Fruit fly (Drosophila melanogaster) whole organism, prepupa: ENCODE measurements around the gene CG7275.

Experiments used
- Blimp-1 ChIP-seq: fragments of 200-800 bp; sonication (Bioruptor generic); optimal IDR thresholded peaks from 3 replicates; lab custom pipeline; 2017; ENCODE audit warnings: missing biosample characterization, missing genetic modification characterization, mild to moderate bottlenecking, moderate library complexity, missing genetic modification reagents
- CG10669 ChIP-seq: fragments of 200-800 bp; sonication (Bioruptor generic); optimal IDR thresholded peaks from 3 replicates; lab custom pipeline; 2018; ENCODE audit warnings: missing biosample characterization, mild to moderate bottlenecking, missing genetic modification characterization, moderate library complexity
- CG11902 ChIP-seq: fragments of 200-800 bp; sonication (Bioruptor generic); optimal IDR thresholded peaks from 3 replicates; lab custom pipeline; 2016; ENCODE audit warnings: missing biosample characterization, missing genetic modification characterization
- CG1621 ChIP-seq: fragments of 200-800 bp; sonication (Bioruptor generic); optimal IDR thresholded peaks from 3 replicates; lab custom pipeline; 2018; ENCODE audit warnings: missing biosample characterization, mild to moderate bottlenecking, missing genetic modification characterization
- CG31627 ChIP-seq: fragments of 200-800 bp; sonication (Bioruptor generic); optimal IDR thresholded peaks from 3 replicates; lab custom pipeline; 2016; ENCODE audit warnings: missing biosample characterization, missing genetic modification characterization
- CG32006 ChIP-seq: fragments of 200-800 bp; sonication (Bioruptor generic); optimal IDR thresholded peaks from 3 replicates; lab custom pipeline; 2017; ENCODE audit warnings: missing biosample characterization, mild to moderate bottlenecking, missing genetic modification characterization
- CG3919 ChIP-seq: fragments of 200-800 bp; sonication (Bioruptor generic); optimal IDR thresholded peaks from 3 replicates; lab custom pipeline; 2016; ENCODE audit warnings: missing biosample characterization, missing genetic modification characterization
- CG4318 ChIP-seq: fragments of 200-800 bp; sonication (Bioruptor generic); optimal IDR thresholded peaks from 3 replicates; lab custom pipeline; 2017; ENCODE audit warnings: missing biosample characterization, mild to moderate bottlenecking, missing genetic modification characterization
- CG6163 ChIP-seq: fragments of 200-800 bp; sonication (Bioruptor generic); IDR thresholded peaks from 3 replicates; pipeline ENCODE4 v1.3.6; 2022; ENCODE audit warnings: missing biosample characterization, missing genetic modification characterization
- CG6276 ChIP-seq: fragments of 200-800 bp; sonication (Bioruptor generic); optimal IDR thresholded peaks from 2 replicates; lab custom pipeline; 2017; ENCODE audit warnings: missing biosample characterization, mild to moderate bottlenecking, missing genetic modification characterization
- CG6808 ChIP-seq: fragments of 200-800 bp; sonication (Bioruptor generic); optimal IDR thresholded peaks from 3 replicates; lab custom pipeline; 2017; ENCODE audit warnings: missing biosample characterization, missing genetic modification characterization, mild to moderate bottlenecking, moderate library complexity, missing genetic modification reagents
- CG7368 ChIP-seq: fragments of 200-800 bp; sonication (Bioruptor generic); optimal IDR thresholded peaks from 3 replicates; lab custom pipeline; 2016; ENCODE audit warnings: missing biosample characterization, missing genetic modification characterization
- CG8119 ChIP-seq: fragments of 200-800 bp; sonication (Bioruptor generic); IDR thresholded peaks from 3 replicates; pipeline ENCODE4 v1.3.6; 2022; ENCODE audit warnings: missing biosample characterization, missing genetic modification characterization
- CG8319 ChIP-seq: fragments of 200-800 bp; sonication (Bioruptor generic); optimal IDR thresholded peaks from 3 replicates; lab custom pipeline; 2016; ENCODE audit warnings: missing biosample characterization, missing genetic modification characterization
- CG8632 ChIP-seq: fragments of 200-800 bp; sonication (Bioruptor generic); optimal IDR thresholded peaks from 3 replicates; lab custom pipeline; 2016; ENCODE audit warnings: missing biosample characterization, missing genetic modification characterization
- Eip78C ChIP-seq: fragments of 200-800 bp; sonication (Bioruptor generic); peaks from one replicate; lab custom pipeline; 2016; ENCODE audit warnings: missing biosample characterization, missing genetic modification characterization
- Hr38 ChIP-seq: sonication (Bioruptor generic); optimal IDR thresholded peaks from 2 replicates; lab custom pipeline; 2016; ENCODE audit warnings: missing biosample characterization, missing genetic modification characterization
- Hr4 ChIP-seq: fragments of 200-800 bp; sonication (Bioruptor generic); optimal IDR thresholded peaks from 3 replicates; lab custom pipeline; 2016; ENCODE audit warnings: missing biosample characterization, missing genetic modification characterization
- Lpt ChIP-seq: fragments of 200-800 bp; sonication (Bioruptor generic); optimal IDR thresholded peaks from 3 replicates; lab custom pipeline; 2016; ENCODE audit warnings: missing biosample characterization, missing genetic modification characterization
- Smox ChIP-seq: fragments of 200-800 bp; sonication (Bioruptor generic); optimal IDR thresholded peaks from 3 replicates; lab custom pipeline; 2016; ENCODE audit warnings: missing biosample characterization, missing genetic modification characterization
- Sox102F ChIP-seq: fragments of 200-800 bp; sonication (Bioruptor generic); optimal IDR thresholded peaks from 2 replicates; lab custom pipeline; 2016; ENCODE audit warnings: missing biosample characterization, mild to moderate bottlenecking, missing genetic modification characterization
- Sox14 ChIP-seq: fragments of 200-800 bp; sonication (Bioruptor generic); optimal IDR thresholded peaks from 3 replicates; lab custom pipeline; 2016; ENCODE audit warnings: missing biosample characterization, missing genetic modification characterization
- acj6 ChIP-seq: fragments of 200-800 bp; sonication (Bioruptor generic); optimal IDR thresholded peaks from 3 replicates; lab custom pipeline; 2016; ENCODE audit warnings: missing biosample characterization, missing genetic modification characterization
- eg ChIP-seq: fragments of 200-800 bp; sonication (Bioruptor generic); IDR thresholded peaks from 3 replicates; pipeline ENCODE4 v1.3.6; 2022; ENCODE audit warnings: missing biosample characterization, missing genetic modification characterization
- esn ChIP-seq: fragments of 200-800 bp; sonication (Bioruptor generic); optimal IDR thresholded peaks from 2 replicates; lab custom pipeline; 2016; ENCODE audit warnings: missing biosample characterization, mild to moderate bottlenecking, missing genetic modification characterization, moderate library complexity
- fd59A ChIP-seq: fragments of 200-800 bp; sonication (Bioruptor generic); optimal IDR thresholded peaks from 2 replicates; lab custom pipeline; 2017; ENCODE audit warnings: missing biosample characterization, mild to moderate bottlenecking, missing genetic modification characterization, missing genetic modification reagents
- fkh ChIP-seq: fragments of 200-800 bp; sonication (Bioruptor generic); optimal IDR thresholded peaks from 3 replicates; lab custom pipeline; 2017; ENCODE audit warnings: missing biosample characterization, mild to moderate bottlenecking, missing genetic modification characterization, moderate library complexity
- lz ChIP-seq: fragments of 200-800 bp; sonication (Bioruptor generic); optimal IDR thresholded peaks from 3 replicates; lab custom pipeline; 2016; ENCODE audit warnings: missing biosample characterization, missing genetic modification characterization
- net ChIP-seq: fragments of 200-800 bp; sonication (Bioruptor generic); optimal IDR thresholded peaks from 3 replicates; lab custom pipeline; 2016; ENCODE audit warnings: missing biosample characterization, missing genetic modification characterization
- svp ChIP-seq: fragments of 200-800 bp; sonication (Bioruptor generic); peaks from one replicate; lab custom pipeline; 2016; ENCODE audit warnings: missing biosample characterization, missing genetic modification characterization
- vri ChIP-seq: fragments of 200-800 bp; sonication (Bioruptor generic); optimal IDR thresholded peaks from 3 replicates; lab custom pipeline; 2016; ENCODE audit warnings: missing biosample characterization, mild to moderate bottlenecking, missing genetic modification characterization

Gene CG7275

dm6 chr3L:15500813-15501645 lies 2.3 kb downstream of the CG7275 start, which contains the start of gene CG7272 (continued):
- TF ChIP-seq fd59A (GFP tag; lab: Kevin White, UChicago) (no peak), Hr4 (GFP tag; lab: Kevin White, UChicago) (peak; percentile 0), Smox (GFP tag; lab: Kevin White, UChicago) (no peak), esn (no peak), CG11902 (GFP tag; lab: Kevin White, UChicago) (no peak), CG6276 (GFP tag; lab: Kevin White, UChicago) (no peak), CG6163 (GFP tag; lab: Robert Waterston, UW) (peak; percentile 48; the same call in 2 of the 3 replicates), fkh (GFP tag; lab: Kevin White, UChicago) (peak; percentile 85), Sox14 (peak; percentile 60), CG8632 (GFP tag; lab: Kevin White, UChicago) (no peak), Lpt (peak; percentile 28), eg (GFP tag; lab: Robert Waterston, UW) (no peak; the same call in 1 of the 3 replicates), CG7368 (GFP tag; lab: Kevin White, UChicago) (no peak), net (GFP tag; lab: Kevin White, UChicago) (no peak), CG3919 (GFP tag; lab: Kevin White, UChicago) (peak; percentile 51), Blimp-1 (GFP tag; lab: Kevin White, UChicago) (no peak), Eip78C (GFP tag; lab: Kevin White, UChicago) (peak; percentile 68)

DNA sequence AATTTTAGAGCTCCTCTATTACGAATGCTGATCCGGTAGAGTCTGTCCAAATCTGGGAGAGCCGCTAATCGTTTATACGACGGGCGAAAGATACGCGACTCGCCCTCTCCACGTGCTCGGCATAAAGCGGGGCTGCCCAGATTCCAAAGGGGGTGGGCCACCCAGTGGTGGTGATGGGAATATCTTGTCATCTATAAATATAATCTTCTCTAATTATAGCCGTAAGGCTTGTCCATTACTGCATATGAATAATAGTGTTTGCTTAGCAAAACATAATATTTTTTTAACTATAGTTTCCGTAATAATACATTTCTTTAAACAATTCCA lies 2.9 kb downstream of the CG7275 start:
- TF ChIP-seq CG7368 (GFP tag; lab: Kevin White, UChicago) (no peak), acj6 (GFP tag; lab: Kevin White, UChicago) (no peak), CG8319 (GFP tag; lab: Kevin White, UChicago) (no peak), eg (GFP tag; lab: Robert Waterston, UW) (0 out of 3 replicates have a peak, but pooled peaks have one; percentile 12), CG8119 (no peak), CG1621 (tag; lab: Kevin White, UChicago) (no peak), Eip78C (GFP tag; lab: Kevin White, UChicago) (peak; percentile 47)

DNA sequence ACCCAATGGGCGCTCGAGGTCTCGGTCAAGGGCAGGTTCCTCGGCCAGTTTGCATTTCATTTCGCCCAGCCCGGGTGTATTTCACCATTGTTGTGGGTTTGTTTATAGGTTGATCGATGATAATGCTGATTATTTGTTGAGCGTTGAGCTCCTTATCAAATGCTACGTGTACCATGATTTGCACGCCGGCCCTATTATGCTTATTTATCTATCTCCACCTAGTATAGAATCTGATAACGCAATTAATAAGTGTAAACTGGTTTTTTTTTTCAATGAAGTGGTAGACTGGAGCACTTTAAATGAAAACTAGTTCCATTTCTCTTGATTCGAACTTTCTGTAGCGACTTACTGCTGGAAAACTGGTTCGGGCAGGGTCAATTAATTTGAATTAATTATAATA lies 3.5 kb downstream of the CG7275 start:
- TF ChIP-seq Hr38 (GFP tag; lab: Kevin White, UChicago): no peak
- TF ChIP-seq vri (GFP tag; lab: Kevin White, UChicago): peak; percentile 1

DNA sequence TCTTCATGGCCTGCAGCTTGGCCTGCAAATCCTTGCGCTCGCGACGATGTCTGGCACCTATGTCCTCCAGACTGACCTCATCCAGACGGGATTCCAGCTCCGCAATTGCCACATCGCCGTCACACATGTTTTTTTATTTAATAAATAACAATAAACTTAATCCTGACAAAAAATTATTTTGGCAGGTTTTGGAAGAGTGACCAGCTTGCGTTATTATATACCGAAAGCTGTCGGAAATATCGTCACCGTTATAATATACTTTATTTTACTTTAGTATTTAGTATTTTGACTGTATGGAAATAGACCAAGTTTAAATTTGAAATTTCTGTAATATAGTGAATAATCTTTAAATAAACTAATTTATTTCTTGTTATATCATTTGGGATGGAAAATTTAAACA lies 5.9 kb downstream of the CG7275 start, which contains the start of gene CG7857:
Gene CG7857 (minus strand): TSS at position 208 of the 400 bp plus-strand sequence.
- no peak for TF ChIP-seq CG6163 (GFP tag; lab: Robert Waterston, UW)
- TF ChIP-seq, all 60 proteins: peak for 0

dm6 chr3L:15506174-15506926 lies 7.6 kb downstream of the CG7275 start:
- TF ChIP-seq esn (peak; percentile 16), Eip78C (GFP tag; lab: Kevin White, UChicago) (peak; percentile 78), CG6808 (GFP tag; lab: Kevin White, UChicago) (peak; percentile 45), CG4318 (GFP tag; lab: Kevin White, UChicago) (no peak), CG32006 (GFP tag; lab: Kevin White, UChicago) (peak; percentile 5), lz (GFP tag; lab: Kevin White, UChicago) (no peak), Hr38 (GFP tag; lab: Kevin White, UChicago) (no peak), CG10669 (GFP tag; lab: Kevin White, UChicago) (peak; percentile 11), Sox102F (peak; percentile 12), CG31627 (GFP tag; lab: Kevin White, UChicago) (peak; percentile 24), svp (GFP tag; lab: Kevin White, UChicago) (peak; percentile 80)
- TF ChIP-seq, all 60 proteins: peak for 8
